Fruit fly (Drosophila melanogaster): ENCODE results near the gene CG6005.

dm6 chr3R:18990514-18990913 lies 33.3 kb downstream of the CG6005 start:
- TF ChIP-seq Myc (optimal IDR thresholded peaks at IDR 0.05) (no peak), ttk (optimal IDR thresholded peaks at IDR 0.05) (no peak), h (optimal IDR thresholded peaks at IDR 0.05) (no peak)

All from Kc167 (cell line).